Worm (Caenorhabditis elegans): Measurements from ENCODE around the gene rol-8.

rol-8 gene

DNA sequence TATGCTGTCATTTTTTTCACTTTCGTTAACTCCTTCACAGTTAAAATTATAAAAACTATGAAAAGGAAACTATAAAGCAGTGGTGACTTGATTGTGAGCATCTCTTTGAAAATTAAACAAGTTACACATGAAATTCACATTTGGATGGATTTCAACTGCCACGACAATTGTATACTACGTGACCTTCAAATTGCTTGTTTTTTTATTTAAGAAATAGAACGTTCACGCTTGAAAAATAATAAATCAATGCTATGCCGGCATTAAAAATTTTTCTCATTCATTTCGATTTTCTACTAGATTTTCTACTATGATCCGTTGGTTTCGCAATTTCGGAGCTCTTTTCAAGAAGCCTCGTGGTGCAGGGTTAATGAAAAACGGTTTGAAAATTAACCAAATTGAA is 18.4 kb upstream of the rol-8 start, which contains the start of the genes ZK1290.7 and rnh-1.1:
Gene ZK1290.7, minus strand, starts transcription at position 101 of the 400 bp plus-strand sequence.
Gene rnh-1.1, plus strand, starts transcription at position 281 of the 400 bp plus-strand sequence.
- TF ChIP-seq scrt-1 (GFP tag; IDR thresholded peaks at IDR 0.05) (no peak), ceh-36 (tag; optimal IDR thresholded peaks at IDR 0.05) (no peak), flt-1 (GFP tag; IDR thresholded peaks at IDR 0.05) (no peak), tbx-37 (GFP tag; conservative IDR thresholded peaks at IDR 0.05) (no peak), F13C5.2 (tag; optimal IDR thresholded peaks at IDR 0.05) (no peak), tbx-11 (GFP tag; IDR thresholded peaks at IDR 0.05) (no peak), ama-1 (optimal IDR thresholded peaks at IDR 0.05) (no peak), ets-7 (tag; optimal IDR thresholded peaks at IDR 0.05) (no peak), hmg-4 (GFP tag; optimal IDR thresholded peaks at IDR 0.05) (no peak), B0310.2 (tag; optimal IDR thresholded peaks at IDR 0.05) (no peak), tra-4 (tag; optimal IDR thresholded peaks at IDR 0.05) (no peak), ceh-13 (GFP tag; optimal IDR thresholded peaks at IDR 0.05) (no peak), aly-1 (tag; optimal IDR thresholded peaks at IDR 0.05) (no peak), pes-1 (GFP tag; IDR thresholded peaks at IDR 0.05) (no peak), hnd-1 (tag; optimal IDR thresholded peaks at IDR 0.05) (no peak), hmbx-1 (tag; optimal IDR thresholded peaks at IDR 0.05) (no peak), sea-1 (GFP tag; conservative IDR thresholded peaks at IDR 0.05) (no peak)

DNA sequence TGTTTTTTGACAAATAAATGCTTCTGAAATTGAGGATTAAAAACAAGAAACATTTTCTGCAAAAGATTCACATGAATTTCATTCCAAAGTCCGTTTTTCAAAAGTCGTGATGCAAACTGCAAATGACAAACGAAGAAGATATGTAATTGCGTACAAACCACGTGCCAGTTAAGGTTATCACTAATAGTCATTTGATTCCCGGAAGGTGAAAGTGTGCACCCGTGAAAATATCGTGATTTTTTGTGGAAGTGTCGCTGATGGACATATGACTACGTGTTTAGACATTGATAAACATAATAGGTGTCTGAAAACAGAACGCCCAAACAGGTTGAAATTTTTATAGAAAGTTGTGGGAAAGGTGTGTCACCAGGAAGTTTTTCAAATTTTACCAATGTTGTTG is 15.7 kb upstream of the rol-8 start:
- TF ChIP-seq ama-1 (optimal IDR thresholded peaks at IDR 0.05): no peak
- no peak for TF ChIP-seq pes-1 (GFP tag; IDR thresholded peaks at IDR 0.05)
- TF ChIP-seq ceh-13 (GFP tag; optimal IDR thresholded peaks at IDR 0.05): no peak
- TF ChIP-seq B0310.2 (tag; optimal IDR thresholded peaks at IDR 0.05): no peak
- no peak for TF ChIP-seq aly-1 (tag; optimal IDR thresholded peaks at IDR 0.05)
- no peak for TF ChIP-seq tbx-11 (GFP tag; IDR thresholded peaks at IDR 0.05)
- no peak for TF ChIP-seq hnd-1 (tag; optimal IDR thresholded peaks at IDR 0.05)
- TF ChIP-seq hmg-4 (GFP tag; optimal IDR thresholded peaks at IDR 0.05): no peak
- no peak for TF ChIP-seq tbx-37 (GFP tag; conservative IDR thresholded peaks at IDR 0.05)
- no peak for TF ChIP-seq ets-7 (tag; optimal IDR thresholded peaks at IDR 0.05)
- no peak for TF ChIP-seq F13C5.2 (tag; optimal IDR thresholded peaks at IDR 0.05)
- no peak for TF ChIP-seq ceh-36 (tag; optimal IDR thresholded peaks at IDR 0.05)

DNA sequence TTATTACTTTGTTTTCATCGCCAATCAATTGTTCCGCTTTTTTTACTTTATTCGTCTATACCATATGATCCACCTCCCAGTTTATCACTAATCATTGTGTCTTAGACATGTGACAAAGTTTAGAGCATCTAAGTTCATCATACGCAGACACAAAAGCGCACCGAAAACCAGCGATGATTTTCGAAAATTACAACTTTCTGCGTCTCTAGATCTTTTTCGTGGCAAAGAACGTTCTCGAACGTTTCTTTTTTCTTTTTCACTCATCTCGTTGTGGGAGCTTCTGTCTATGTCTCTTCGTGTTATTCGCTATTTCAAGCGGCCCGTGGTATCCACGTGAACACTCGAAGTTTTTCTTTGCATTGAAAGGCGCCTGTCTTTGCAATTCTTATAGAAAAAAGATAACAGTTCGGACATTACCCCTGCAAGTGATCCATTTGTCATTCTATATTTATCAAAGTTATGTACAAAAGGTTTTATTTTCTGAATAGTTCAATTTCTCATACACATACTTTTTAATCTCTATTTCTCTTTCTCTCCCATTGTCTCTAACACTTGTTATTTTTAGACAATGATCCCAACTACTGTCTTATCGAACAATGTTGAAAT is 14.7 kb upstream of the rol-8 start, which contains the start of gene ZK1290.5:
Gene ZK1290.5, plus strand, starts transcription at position 566 of the 606 bp plus-strand sequence.
- TF ChIP-seq sea-1 (GFP tag; conservative IDR thresholded peaks at IDR 0.05) (no peak), B0310.2 (tag; optimal IDR thresholded peaks at IDR 0.05) (no peak), hnd-1 (tag; optimal IDR thresholded peaks at IDR 0.05) (no peak)

DNA sequence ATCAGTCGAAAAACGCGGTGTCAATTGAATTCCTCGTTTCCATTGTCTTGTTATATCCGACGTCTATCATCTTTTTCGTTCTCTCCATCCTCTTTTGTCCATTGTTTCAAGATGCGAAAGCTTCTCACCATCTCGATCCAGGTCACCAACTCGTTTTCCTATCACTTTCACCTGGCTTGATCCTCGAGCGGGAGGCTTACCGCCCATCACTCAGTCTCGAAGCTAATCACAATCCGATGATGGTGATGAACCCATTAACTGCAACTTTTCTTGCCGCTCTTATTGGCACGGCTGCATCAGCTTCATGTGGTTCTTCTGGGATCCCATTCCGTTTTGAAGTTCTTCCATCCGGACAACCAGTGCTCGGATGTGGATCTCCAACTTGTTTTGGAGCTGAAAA is 13.0 kb upstream of the rol-8 start, which contains the start of gene wrt-1:
Gene wrt-1, plus strand, starts transcription at position 53 of the 400 bp plus-strand sequence.
- TF ChIP-seq tbx-11 (GFP tag; IDR thresholded peaks at IDR 0.05): no peak
- TF ChIP-seq tbx-37 (GFP tag; conservative IDR thresholded peaks at IDR 0.05): no peak
- TF ChIP-seq hmg-4 (GFP tag; optimal IDR thresholded peaks at IDR 0.05): no peak

DNA sequence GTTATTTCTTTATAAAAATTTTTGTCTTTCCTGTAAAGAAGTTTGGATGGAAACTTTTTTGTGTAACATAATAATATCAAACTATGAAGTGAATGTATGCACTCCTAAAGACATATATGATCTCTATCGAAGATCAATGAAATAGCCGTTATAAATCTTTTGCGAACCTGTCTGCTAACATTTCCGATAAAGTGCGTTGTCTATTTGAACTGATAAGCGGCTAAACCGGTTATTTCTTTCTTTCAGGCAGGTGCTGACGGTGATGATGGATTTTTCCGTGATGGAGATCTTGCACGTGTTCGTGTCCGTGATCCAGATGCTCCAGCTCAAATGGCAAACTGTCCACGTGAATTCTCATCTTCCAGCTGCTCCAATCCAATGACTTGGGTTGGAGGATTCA is 12.4 kb upstream of the rol-8 start:
- no peak for TF ChIP-seq tra-4 (tag; optimal IDR thresholded peaks at IDR 0.05)
- TF ChIP-seq ets-7 (tag; optimal IDR thresholded peaks at IDR 0.05): no peak
- TF ChIP-seq ceh-36 (tag; optimal IDR thresholded peaks at IDR 0.05): no peak
- TF ChIP-seq tbx-11 (GFP tag; IDR thresholded peaks at IDR 0.05): no peak
- TF ChIP-seq flt-1 (GFP tag; IDR thresholded peaks at IDR 0.05): no peak
- TF ChIP-seq ama-1 (optimal IDR thresholded peaks at IDR 0.05): no peak
- no peak for TF ChIP-seq ceh-13 (GFP tag; optimal IDR thresholded peaks at IDR 0.05)
- no peak for TF ChIP-seq scrt-1 (GFP tag; IDR thresholded peaks at IDR 0.05)
- TF ChIP-seq F13C5.2 (tag; optimal IDR thresholded peaks at IDR 0.05): no peak
- TF ChIP-seq aly-1 (tag; optimal IDR thresholded peaks at IDR 0.05): no peak
- no peak for TF ChIP-seq hmbx-1 (tag; optimal IDR thresholded peaks at IDR 0.05)
- TF ChIP-seq pes-1 (GFP tag; IDR thresholded peaks at IDR 0.05): no peak
- no peak for TF ChIP-seq hnd-1 (tag; optimal IDR thresholded peaks at IDR 0.05)

DNA sequence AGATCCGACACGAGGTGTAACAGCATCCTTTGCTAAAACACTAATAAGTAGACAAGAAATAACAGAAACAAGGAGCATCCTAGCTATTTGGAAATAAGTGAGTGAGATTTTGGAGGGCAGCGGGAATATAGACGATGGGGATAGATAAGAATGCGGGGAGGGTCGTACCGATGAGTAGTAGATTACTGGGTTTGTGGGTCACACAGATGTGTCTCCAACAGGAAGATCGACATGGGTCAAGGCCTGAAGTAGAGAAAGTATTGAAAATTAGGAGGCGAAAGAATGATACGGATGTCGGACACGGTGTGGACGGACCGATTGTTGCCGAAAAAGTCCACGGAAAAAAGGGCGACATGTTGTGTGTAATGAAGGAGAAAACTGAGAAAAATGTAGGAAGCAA is 9.5 kb upstream of the rol-8 start, which contains the start of gene wrt-10:
Gene wrt-10, minus strand, starts transcription at position 195 of the 400 bp plus-strand sequence.
- no peak for TF ChIP-seq ama-1 (optimal IDR thresholded peaks at IDR 0.05)
- no peak for TF ChIP-seq tra-4 (tag; optimal IDR thresholded peaks at IDR 0.05)
- no peak for TF ChIP-seq hmbx-1 (tag; optimal IDR thresholded peaks at IDR 0.05)
- no peak for TF ChIP-seq ceh-13 (GFP tag; optimal IDR thresholded peaks at IDR 0.05)
- TF ChIP-seq pes-1 (GFP tag; IDR thresholded peaks at IDR 0.05): no peak
- TF ChIP-seq tbx-11 (GFP tag; IDR thresholded peaks at IDR 0.05): no peak
- TF ChIP-seq B0310.2 (tag; optimal IDR thresholded peaks at IDR 0.05): no peak
- TF ChIP-seq scrt-1 (GFP tag; IDR thresholded peaks at IDR 0.05): no peak
- no peak for TF ChIP-seq F13C5.2 (tag; optimal IDR thresholded peaks at IDR 0.05)
- TF ChIP-seq ets-7 (tag; optimal IDR thresholded peaks at IDR 0.05): no peak
- no peak for TF ChIP-seq sea-1 (GFP tag; conservative IDR thresholded peaks at IDR 0.05)
- TF ChIP-seq tbx-37 (GFP tag; conservative IDR thresholded peaks at IDR 0.05): no peak
- TF ChIP-seq hmg-4 (GFP tag; optimal IDR thresholded peaks at IDR 0.05): no peak
- TF ChIP-seq flt-1 (GFP tag; IDR thresholded peaks at IDR 0.05): no peak
- no peak for TF ChIP-seq aly-1 (tag; optimal IDR thresholded peaks at IDR 0.05)
- no peak for TF ChIP-seq ceh-36 (tag; optimal IDR thresholded peaks at IDR 0.05)

DNA sequence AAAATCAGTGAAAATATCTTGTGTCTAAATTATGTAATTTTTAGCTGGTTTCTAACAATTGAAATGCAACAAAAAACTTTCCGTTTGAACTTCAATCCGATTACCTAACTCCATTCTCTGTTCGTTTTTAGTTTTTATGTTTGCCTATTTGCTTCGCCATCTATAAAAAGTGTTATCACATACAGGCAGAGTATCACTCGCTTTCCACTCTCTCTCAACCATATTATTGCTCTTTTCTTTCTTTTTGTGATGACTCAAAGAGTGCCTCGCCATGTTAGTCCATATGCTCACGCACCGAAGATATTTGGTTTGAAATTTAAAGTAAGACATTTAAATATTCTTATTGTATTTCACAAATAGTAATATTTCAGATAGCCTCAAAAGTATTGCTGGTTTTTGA is 9.0 kb upstream of the rol-8 start, which contains the start of gene ZK1290.13:
Gene ZK1290.13, plus strand, starts transcription at position 73 of the 400 bp plus-strand sequence.
- TF ChIP-seq tbx-11 (GFP tag; IDR thresholded peaks at IDR 0.05) (no peak), B0310.2 (tag; optimal IDR thresholded peaks at IDR 0.05) (no peak), scrt-1 (GFP tag; IDR thresholded peaks at IDR 0.05) (no peak), ceh-13 (GFP tag; optimal IDR thresholded peaks at IDR 0.05) (no peak), hmg-4 (GFP tag; optimal IDR thresholded peaks at IDR 0.05) (no peak), ama-1 (optimal IDR thresholded peaks at IDR 0.05) (no peak), hmbx-1 (tag; optimal IDR thresholded peaks at IDR 0.05) (no peak), pes-1 (GFP tag; IDR thresholded peaks at IDR 0.05) (no peak), aly-1 (tag; optimal IDR thresholded peaks at IDR 0.05) (no peak)
